Worm (Caenorhabditis elegans): Measurements from ENCODE around the gene clec-29.

DNA sequence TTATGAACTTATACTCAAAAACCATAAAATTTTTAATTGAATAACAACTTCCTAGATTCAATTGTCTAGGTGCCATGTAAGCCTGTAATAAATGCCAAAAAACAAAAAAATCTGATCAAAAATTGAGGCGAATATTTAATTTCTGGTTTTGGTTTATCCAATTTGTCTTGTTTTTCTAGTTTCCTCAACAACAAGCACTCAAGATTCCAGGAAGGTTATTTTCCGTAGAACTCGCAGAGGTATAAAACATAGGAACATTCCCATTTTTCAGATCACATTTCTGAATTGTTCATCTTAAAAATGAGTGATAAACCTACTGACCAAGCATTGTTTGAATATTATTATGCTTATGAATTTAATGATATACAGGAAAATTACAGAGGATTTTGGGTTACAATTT is 41.8 kb downstream of the clec-29 start, which contains the start of gene srw-41:
- TF ChIP-seq pqm-1 (tag; optimal IDR thresholded peaks at IDR 0.05) (no peak), nhr-11 (tag; optimal IDR thresholded peaks at IDR 0.05) (no peak), tbx-2 (tag; optimal IDR thresholded peaks at IDR 0.05) (no peak), fkh-10 (GFP tag; optimal IDR thresholded peaks at IDR 0.05) (no peak), elt-4 (tag; optimal IDR thresholded peaks at IDR 0.05) (no peak), che-1 (tag; optimal IDR thresholded peaks at IDR 0.05) (no peak), ama-1 (optimal IDR thresholded peaks at IDR 0.05) (no peak), odd-2 (tag; optimal IDR thresholded peaks at IDR 0.05) (no peak), ceh-22 (tag; optimal IDR thresholded peaks at IDR 0.05) (no peak), Y22D7AL.16 (tag; optimal IDR thresholded peaks at IDR 0.05) (no peak), rnt-1 (tag; optimal IDR thresholded peaks at IDR 0.05) (no peak)

All from whole organism, late embryonic.